Fruit fly (Drosophila melanogaster) whole organism, prepupa: Measurements from ENCODE around the gene CG3630.

Source experiments
- CG10631 ChIP-seq: fragments of 200-800 bp; sonication (Bioruptor generic); optimal IDR thresholded peaks from 2 replicates; lab custom pipeline; 2016; ENCODE audit warnings: missing biosample characterization, missing genetic modification characterization
- CG11294 ChIP-seq: fragments of 200-800 bp; sonication (Bioruptor generic); IDR thresholded peaks from 2 replicates; pipeline ENCODE4 v1.3.6; 2022; ENCODE audit warnings: missing biosample characterization, missing genetic modification characterization
- CG11762 ChIP-seq: fragments of 200-800 bp; sonication (Bioruptor generic); optimal IDR thresholded peaks from 3 replicates; lab custom pipeline; 2016; ENCODE audit warnings: missing biosample characterization, missing genetic modification characterization; ENCODE audit not compliant: insufficient read depth
- CG15336 ChIP-seq: fragments of 200-800 bp; sonication (Bioruptor generic); IDR thresholded peaks from 2 replicates; pipeline ENCODE4 v1.3.6; 2022; ENCODE audit warnings: missing biosample characterization, missing genetic modification characterization
- CG16779 ChIP-seq: fragments of 200-800 bp; sonication (Bioruptor generic); optimal IDR thresholded peaks from 3 replicates; lab custom pipeline; 2017; ENCODE audit warnings: missing biosample characterization, mild to moderate bottlenecking, missing genetic modification characterization
- CG31627 ChIP-seq: fragments of 200-800 bp; sonication (Bioruptor generic); optimal IDR thresholded peaks from 3 replicates; lab custom pipeline; 2016; ENCODE audit warnings: missing biosample characterization, missing genetic modification characterization
- CG32006 ChIP-seq: fragments of 200-800 bp; sonication (Bioruptor generic); optimal IDR thresholded peaks from 3 replicates; lab custom pipeline; 2017; ENCODE audit warnings: missing biosample characterization, mild to moderate bottlenecking, missing genetic modification characterization
- CG34406 ChIP-seq: fragments of 200-800 bp; sonication (Bioruptor generic); optimal IDR thresholded peaks from 3 replicates; lab custom pipeline; 2016; ENCODE audit warnings: missing biosample characterization, missing genetic modification characterization
- CG3919 ChIP-seq: fragments of 200-800 bp; sonication (Bioruptor generic); optimal IDR thresholded peaks from 3 replicates; lab custom pipeline; 2016; ENCODE audit warnings: missing biosample characterization, missing genetic modification characterization
- CG4318 ChIP-seq: fragments of 200-800 bp; sonication (Bioruptor generic); optimal IDR thresholded peaks from 3 replicates; lab custom pipeline; 2017; ENCODE audit warnings: missing biosample characterization, mild to moderate bottlenecking, missing genetic modification characterization
- CG6163 ChIP-seq: fragments of 200-800 bp; sonication (Bioruptor generic); IDR thresholded peaks from 3 replicates; pipeline ENCODE4 v1.3.6; 2022; ENCODE audit warnings: missing biosample characterization, missing genetic modification characterization
- CG6276 ChIP-seq: fragments of 200-800 bp; sonication (Bioruptor generic); optimal IDR thresholded peaks from 2 replicates; lab custom pipeline; 2017; ENCODE audit warnings: missing biosample characterization, mild to moderate bottlenecking, missing genetic modification characterization
- CG6808 ChIP-seq: fragments of 200-800 bp; sonication (Bioruptor generic); optimal IDR thresholded peaks from 3 replicates; lab custom pipeline; 2017; ENCODE audit warnings: missing biosample characterization, missing genetic modification characterization, mild to moderate bottlenecking, moderate library complexity, missing genetic modification reagents
- CG6854 ChIP-seq: fragments of 200-800 bp; sonication (Bioruptor generic); optimal IDR thresholded peaks from 2 replicates; lab custom pipeline; 2017; ENCODE audit warnings: missing biosample characterization, mild to moderate bottlenecking, missing genetic modification characterization
- CG7368 ChIP-seq: fragments of 200-800 bp; sonication (Bioruptor generic); optimal IDR thresholded peaks from 3 replicates; lab custom pipeline; 2016; ENCODE audit warnings: missing biosample characterization, missing genetic modification characterization
- CG8119 ChIP-seq: fragments of 200-800 bp; sonication (Bioruptor generic); IDR thresholded peaks from 3 replicates; pipeline ENCODE4 v1.3.6; 2022; ENCODE audit warnings: missing biosample characterization, missing genetic modification characterization
- CG8632 ChIP-seq: fragments of 200-800 bp; sonication (Bioruptor generic); optimal IDR thresholded peaks from 3 replicates; lab custom pipeline; 2016; ENCODE audit warnings: missing biosample characterization, missing genetic modification characterization
- Eip75B ChIP-seq: fragments of 200-800 bp; sonication (Bioruptor generic); optimal IDR thresholded peaks from 3 replicates; lab custom pipeline; 2016; ENCODE audit warnings: missing biosample characterization, missing genetic modification characterization
- Eip78C ChIP-seq: fragments of 200-800 bp; sonication (Bioruptor generic); peaks from one replicate; lab custom pipeline; 2016; ENCODE audit warnings: missing biosample characterization, missing genetic modification characterization
- Eip93F ChIP-seq: fragments of 200-800 bp; sonication (Bioruptor generic); optimal IDR thresholded peaks from 2 replicates; lab custom pipeline; 2016; ENCODE audit warnings: missing biosample characterization, mild to moderate bottlenecking, missing genetic modification characterization
- Gug ChIP-seq: fragments of 200-800 bp; sonication (Bioruptor generic); IDR thresholded peaks from 2 replicates; pipeline ENCODE4 v1.3.6; 2022; ENCODE audit warnings: missing biosample characterization, missing genetic modification characterization
- Hr39 ChIP-seq: fragments of 200-800 bp; sonication (Bioruptor generic); optimal IDR thresholded peaks from 2 replicates; lab custom pipeline; 2016; ENCODE audit warnings: missing biosample characterization, missing genetic modification characterization
- Hr4 ChIP-seq: fragments of 200-800 bp; sonication (Bioruptor generic); optimal IDR thresholded peaks from 3 replicates; lab custom pipeline; 2016; ENCODE audit warnings: missing biosample characterization, missing genetic modification characterization
- Lpt ChIP-seq: fragments of 200-800 bp; sonication (Bioruptor generic); optimal IDR thresholded peaks from 3 replicates; lab custom pipeline; 2016; ENCODE audit warnings: missing biosample characterization, missing genetic modification characterization
- Met ChIP-seq: fragments of 200-800 bp; sonication (Bioruptor generic); optimal IDR thresholded peaks from 3 replicates; lab custom pipeline; 2016; ENCODE audit warnings: missing biosample characterization, missing genetic modification characterization
- Sox102F ChIP-seq: fragments of 200-800 bp; sonication (Bioruptor generic); optimal IDR thresholded peaks from 2 replicates; lab custom pipeline; 2016; ENCODE audit warnings: missing biosample characterization, mild to moderate bottlenecking, missing genetic modification characterization
- Sox14 ChIP-seq: fragments of 200-800 bp; sonication (Bioruptor generic); optimal IDR thresholded peaks from 3 replicates; lab custom pipeline; 2016; ENCODE audit warnings: missing biosample characterization, missing genetic modification characterization
- acj6 ChIP-seq: fragments of 200-800 bp; sonication (Bioruptor generic); optimal IDR thresholded peaks from 3 replicates; lab custom pipeline; 2016; ENCODE audit warnings: missing biosample characterization, missing genetic modification characterization
- dac ChIP-seq: fragments of 200-800 bp; sonication (Bioruptor generic); optimal IDR thresholded peaks from 2 replicates; lab custom pipeline; 2017; ENCODE audit warnings: missing biosample characterization, mild to moderate bottlenecking, missing genetic modification characterization
- dsx ChIP-seq: fragments of 200-800 bp; optimal IDR thresholded peaks from 3 replicates; lab custom pipeline; 2019; ENCODE audit warnings: missing biosample characterization, mild to moderate bottlenecking, missing genetic modification characterization, moderate library complexity; ENCODE audit not compliant: poor library complexity, severe bottlenecking
- eg ChIP-seq: fragments of 200-800 bp; sonication (Bioruptor generic); IDR thresholded peaks from 3 replicates; pipeline ENCODE4 v1.3.6; 2022; ENCODE audit warnings: missing biosample characterization, missing genetic modification characterization
- esn ChIP-seq: fragments of 200-800 bp; sonication (Bioruptor generic); optimal IDR thresholded peaks from 2 replicates; lab custom pipeline; 2016; ENCODE audit warnings: missing biosample characterization, mild to moderate bottlenecking, missing genetic modification characterization, moderate library complexity
- fd59A ChIP-seq: fragments of 200-800 bp; sonication (Bioruptor generic); optimal IDR thresholded peaks from 2 replicates; lab custom pipeline; 2017; ENCODE audit warnings: missing biosample characterization, mild to moderate bottlenecking, missing genetic modification characterization, missing genetic modification reagents
- fd85E ChIP-seq: fragments of 200-800 bp; sonication (Bioruptor generic); optimal IDR thresholded peaks from 3 replicates; lab custom pipeline; 2016; ENCODE audit warnings: missing biosample characterization, missing genetic modification characterization
- fkh ChIP-seq: fragments of 200-800 bp; sonication (Bioruptor generic); optimal IDR thresholded peaks from 3 replicates; lab custom pipeline; 2017; ENCODE audit warnings: missing biosample characterization, mild to moderate bottlenecking, missing genetic modification characterization, moderate library complexity
- lz ChIP-seq: fragments of 200-800 bp; sonication (Bioruptor generic); optimal IDR thresholded peaks from 3 replicates; lab custom pipeline; 2016; ENCODE audit warnings: missing biosample characterization, missing genetic modification characterization
- pdm3 ChIP-seq: fragments of 200-800 bp; sonication (Bioruptor generic); optimal IDR thresholded peaks from 3 replicates; lab custom pipeline; 2016; ENCODE audit warnings: missing biosample characterization, missing genetic modification characterization
- spab ChIP-seq: fragments of 200-800 bp; sonication (Bioruptor generic); optimal IDR thresholded peaks from 2 replicates; lab custom pipeline; 2017; ENCODE audit warnings: missing biosample characterization, mild to moderate bottlenecking, missing genetic modification characterization, missing genetic modification reagents
- svp ChIP-seq: fragments of 200-800 bp; sonication (Bioruptor generic); peaks from one replicate; lab custom pipeline; 2016; ENCODE audit warnings: missing biosample characterization, missing genetic modification characterization
- topi ChIP-seq: fragments of 200-800 bp; sonication (Bioruptor generic); optimal IDR thresholded peaks from 3 replicates; lab custom pipeline; 2016; ENCODE audit warnings: missing biosample characterization, missing genetic modification characterization
- vri ChIP-seq: fragments of 200-800 bp; sonication (Bioruptor generic); optimal IDR thresholded peaks from 3 replicates; lab custom pipeline; 2016; ENCODE audit warnings: missing biosample characterization, mild to moderate bottlenecking, missing genetic modification characterization

Gene CG3630

DNA sequence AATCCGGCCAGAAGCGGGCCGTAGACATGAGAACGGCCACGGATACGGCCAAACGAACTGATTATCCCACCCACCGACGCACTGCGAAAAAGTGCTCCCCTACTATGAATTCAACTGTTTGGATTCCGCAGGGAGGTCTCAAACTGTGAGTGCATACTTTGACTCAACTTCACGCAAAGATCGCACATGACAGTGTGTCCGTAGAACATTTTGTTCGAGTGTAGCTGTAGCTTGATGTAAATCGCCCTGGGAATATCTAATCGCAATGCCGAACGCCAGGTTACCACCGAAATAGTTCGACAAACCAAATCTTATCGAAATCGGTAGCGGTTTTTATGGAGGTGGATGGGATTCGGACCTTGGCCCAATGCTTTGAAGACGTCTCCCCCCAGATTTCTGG, 976 bp upstream of the CG3630 start:
- no peak for TF ChIP-seq dac (GFP tag; lab: Kevin White, UChicago)
- no peak for TF ChIP-seq CG8632 (GFP tag; lab: Kevin White, UChicago)
- no peak for TF ChIP-seq svp
- no peak for TF ChIP-seq Eip93F (GFP tag; lab: Kevin White, UChicago)
- TF ChIP-seq Lpt (GFP tag; lab: Kevin White, UChicago), result no peak
- no peak for TF ChIP-seq pdm3 (GFP tag; lab: Kevin White, UChicago)
- TF ChIP-seq CG7368 (GFP tag; lab: Kevin White, UChicago), result no peak
- no peak for TF ChIP-seq eg (GFP tag; lab: Robert Waterston, UW)
- TF ChIP-seq CG10631, result no peak
- TF ChIP-seq dsx (GFP tag; lab: Kevin White, UChicago), result no peak

DNA sequence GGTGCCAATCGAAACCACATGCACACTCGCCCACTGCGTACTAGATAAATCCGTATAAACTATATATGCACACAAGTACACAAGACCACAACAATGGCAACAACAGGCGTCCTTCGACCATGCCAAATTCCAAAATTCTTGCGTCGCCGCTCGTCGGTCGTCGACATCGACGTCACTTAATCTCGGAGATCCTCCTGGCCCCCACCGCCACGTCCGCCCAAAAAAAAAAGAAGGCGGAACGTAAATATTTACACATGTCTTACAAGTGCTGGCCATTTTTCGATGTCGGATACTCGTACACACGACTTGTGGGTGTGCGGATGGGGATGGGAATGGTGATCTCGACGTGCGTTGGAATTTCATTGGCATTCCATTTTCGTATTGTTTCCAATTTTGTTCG, 1.4 kb downstream of the CG3630 start:
- no peak for TF ChIP-seq fkh
- TF ChIP-seq, all 60 proteins: peak for 0

DNA sequence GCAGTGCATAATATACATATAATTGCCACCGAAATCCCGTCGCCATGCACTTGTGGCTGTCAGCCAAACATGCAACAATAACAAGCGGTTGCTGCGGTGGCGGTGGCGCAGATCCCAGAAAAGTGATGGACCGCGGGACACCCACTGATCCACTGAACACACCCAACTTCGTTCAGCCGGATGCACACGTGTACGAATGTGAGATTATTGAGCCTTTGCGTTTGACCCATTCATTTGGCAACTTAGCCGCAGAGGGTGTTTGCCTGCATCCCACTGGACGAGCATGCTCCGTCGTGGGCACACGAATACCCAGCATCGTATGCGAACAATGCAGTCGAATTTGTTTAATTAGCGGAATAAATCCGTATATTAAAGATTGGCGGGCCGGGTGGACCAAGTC, 3.4 kb downstream of the CG3630 start:
- TF ChIP-seq Eip75B (GFP tag; lab: Kevin White, UChicago) (no peak), CG11294 (GFP tag; lab: Robert Waterston, UW) (peak; percentile 23; the same call in 1 of the 2 replicates), esn (GFP tag; lab: Kevin White, UChicago) (no peak), CG8119 (GFP tag; lab: Robert Waterston, UW) (peak; percentile 66), eg (GFP tag; lab: Robert Waterston, UW) (peak; percentile 81), pdm3 (GFP tag; lab: Kevin White, UChicago) (peak; percentile 7), Hr4 (peak; percentile 53), CG11762 (no peak), Eip78C (GFP tag; lab: Kevin White, UChicago) (peak; percentile 14), CG10631 (no peak), Sox14 (GFP tag; lab: Kevin White, UChicago) (no peak), Hr39 (GFP tag; lab: Kevin White, UChicago) (no peak), dac (GFP tag; lab: Kevin White, UChicago) (peak; percentile 15), CG4318 (GFP tag; lab: Kevin White, UChicago) (peak; percentile 0), Gug (peak; percentile 36; the same call in 1 of the 2 replicates), CG16779 (tag; lab: Kevin White, UChicago) (no peak), Lpt (GFP tag; lab: Kevin White, UChicago) (peak; percentile 35), CG34406 (GFP tag; lab: Kevin White, UChicago) (no peak), CG32006 (peak; percentile 62), CG15336 (GFP tag; lab: Robert Waterston, UW) (peak; percentile 72), topi (GFP tag; lab: Kevin White, UChicago) (no peak), Met (GFP tag; lab: Kevin White, UChicago) (no peak), acj6 (GFP tag; lab: Kevin White, UChicago) (no peak), spab (no peak), fd85E (no peak), Sox102F (GFP tag; lab: Kevin White, UChicago) (no peak), CG7368 (GFP tag; lab: Kevin White, UChicago) (no peak), CG6276 (peak; percentile 28), CG31627 (GFP tag; lab: Kevin White, UChicago) (no peak), CG6808 (GFP tag; lab: Kevin White, UChicago) (no peak), CG6163 (GFP tag; lab: Robert Waterston, UW) (peak; percentile 55), CG3919 (no peak), lz (GFP tag; lab: Kevin White, UChicago) (no peak), CG6854 (GFP tag; lab: Kevin White, UChicago) (no peak), svp (peak; percentile 48), fd59A (no peak), vri (no peak)
- TF ChIP-seq, all 60 proteins: peak for 15
